Fruit fly (Drosophila melanogaster): ENCODE measurements around the gene CG2972.

CG2972 gene

DNA sequence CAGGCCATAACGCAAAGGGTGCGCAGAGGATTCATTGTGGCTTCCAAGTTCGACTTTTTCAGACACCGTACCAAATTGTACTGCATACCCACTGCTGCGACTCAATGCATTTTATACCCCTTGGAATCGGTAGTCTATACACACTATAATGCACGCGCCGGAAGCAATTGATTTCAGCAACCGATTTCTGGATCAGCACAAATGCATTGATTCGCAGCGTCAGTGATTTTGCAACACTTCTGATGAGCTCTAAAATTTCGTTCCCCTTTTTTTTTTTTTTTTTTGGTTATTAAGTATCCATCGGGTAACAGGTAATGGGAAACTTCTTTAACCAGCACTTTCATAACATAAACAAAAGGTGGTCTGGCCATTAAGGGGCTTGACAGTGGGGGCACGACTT, 30.4 kb upstream of the CG2972 start, which contains the start of gene Yp2:
Yp2 (minus strand) TSS at position 88 of the 400 bp plus-strand sequence.
- no peak for TF ChIP-seq Dif (GFP tag; optimal IDR thresholded peaks at IDR 0.05; ENCODE audit: partially characterized antibody)
- TF ChIP-seq Mio (GFP tag; optimal IDR thresholded peaks at IDR 0.05) = no peak
- TF ChIP-seq tai (GFP tag; optimal IDR thresholded peaks at IDR 0.05) = no peak
- no peak for TF ChIP-seq Abd-B (GFP tag; optimal IDR thresholded peaks at IDR 0.05)
- TF ChIP-seq br (GFP tag; optimal IDR thresholded peaks at IDR 0.05) = no peak
- no peak for TF ChIP-seq sv (GFP tag; optimal IDR thresholded peaks at IDR 0.05)
- TF ChIP-seq h (GFP tag; optimal IDR thresholded peaks at IDR 0.05) = no peak

DNA sequence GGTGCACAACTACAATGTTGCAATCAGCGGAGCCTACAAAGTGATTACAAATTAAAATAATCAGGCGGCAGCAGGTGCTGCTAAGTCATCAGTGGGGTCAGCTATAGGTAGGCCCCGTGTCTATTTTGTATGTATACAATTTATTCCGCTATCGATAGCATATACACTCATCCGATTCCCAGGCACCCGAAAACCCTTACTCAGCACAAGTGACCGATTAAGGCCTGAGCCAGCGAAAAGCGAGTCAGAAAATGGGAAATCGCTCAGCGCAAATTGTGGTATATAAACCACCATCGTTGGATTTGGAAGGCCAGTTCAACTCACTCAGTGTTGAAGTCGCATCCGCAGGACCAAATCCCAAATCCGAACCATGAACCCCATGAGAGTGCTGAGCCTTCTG, 29.4 kb upstream of the CG2972 start, which contains the start of gene Yp1:
Yp1 (plus strand) TSS at position 265 of the 400 bp plus-strand sequence.
- TF ChIP-seq Sp1 (GFP tag; optimal IDR thresholded peaks at IDR 0.05) = no peak
- no peak for TF ChIP-seq CG9705 (GFP tag; optimal IDR thresholded peaks at IDR 0.05)
- TF ChIP-seq Mio (GFP tag; optimal IDR thresholded peaks at IDR 0.05) = no peak
- TF ChIP-seq dmrt93B (GFP tag; optimal IDR thresholded peaks at IDR 0.05) = no peak
- TF ChIP-seq fru (GFP tag; optimal IDR thresholded peaks at IDR 0.05) = no peak
- TF ChIP-seq brk (GFP tag; optimal IDR thresholded peaks at IDR 0.05) = no peak
- no peak for TF ChIP-seq jim (GFP tag; optimal IDR thresholded peaks at IDR 0.05)
- TF ChIP-seq Hr78 (GFP tag; optimal IDR thresholded peaks at IDR 0.05) = no peak
- TF ChIP-seq Hr83 (GFP tag; optimal IDR thresholded peaks at IDR 0.05; ENCODE audit: poor library complexity, severe bottlenecking) = no peak
- TF ChIP-seq psq (GFP tag; optimal IDR thresholded peaks at IDR 0.05) = no peak
- TF ChIP-seq dl (GFP tag; optimal IDR thresholded peaks at IDR 0.05; ENCODE audit: insufficient read depth in 1 of 2, partially characterized antibody in 2 of 2) = no peak
- TF ChIP-seq pan (optimal IDR thresholded peaks at IDR 0.05) = no peak
- TF ChIP-seq foxo (GFP tag; optimal IDR thresholded peaks at IDR 0.05) = no peak
- no peak for TF ChIP-seq OdsH (GFP tag; optimal IDR thresholded peaks at IDR 0.05)
- no peak for TF ChIP-seq sage (GFP tag; optimal IDR thresholded peaks at IDR 0.05)
- TF ChIP-seq Hnf4 (GFP tag; optimal IDR thresholded peaks at IDR 0.05) = no peak
- no peak for TF ChIP-seq HLH106 (tag; optimal IDR thresholded peaks at IDR 0.05)

DNA sequence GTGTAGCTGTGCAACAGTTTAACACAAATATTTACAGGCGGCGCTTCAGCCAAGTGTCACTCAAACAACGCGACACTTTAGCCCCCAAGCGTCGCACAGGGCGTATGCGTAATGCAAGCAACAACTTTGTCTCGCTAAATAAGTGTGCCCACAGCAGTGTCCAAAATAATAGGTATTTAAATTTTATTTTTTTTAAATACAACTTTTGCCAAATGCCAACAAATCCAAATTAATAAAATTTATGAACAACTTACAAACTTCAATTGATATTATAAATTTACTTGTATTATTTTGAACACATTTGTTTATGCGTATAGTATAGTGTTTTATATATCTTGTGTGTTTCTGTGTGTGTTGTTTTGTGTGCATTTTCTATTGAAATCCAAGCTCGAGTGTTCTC, 25.0 kb upstream of the CG2972 start:
- TF ChIP-seq Mio (GFP tag; optimal IDR thresholded peaks at IDR 0.05) (no peak), CG32264 (GFP tag; optimal IDR thresholded peaks at IDR 0.05) (no peak), fru (GFP tag; optimal IDR thresholded peaks at IDR 0.05) (no peak), foxo (GFP tag; optimal IDR thresholded peaks at IDR 0.05) (no peak), rgr (GFP tag; optimal IDR thresholded peaks at IDR 0.05) (no peak), Rel (GFP tag; optimal IDR thresholded peaks at IDR 0.05) (no peak), Rel (tag; optimal IDR thresholded peaks at IDR 0.05) (no peak), lola (GFP tag; optimal IDR thresholded peaks at IDR 0.05) (no peak), N (GFP tag; optimal IDR thresholded peaks at IDR 0.05) (no peak), br (GFP tag; optimal IDR thresholded peaks at IDR 0.05) (no peak)

DNA sequence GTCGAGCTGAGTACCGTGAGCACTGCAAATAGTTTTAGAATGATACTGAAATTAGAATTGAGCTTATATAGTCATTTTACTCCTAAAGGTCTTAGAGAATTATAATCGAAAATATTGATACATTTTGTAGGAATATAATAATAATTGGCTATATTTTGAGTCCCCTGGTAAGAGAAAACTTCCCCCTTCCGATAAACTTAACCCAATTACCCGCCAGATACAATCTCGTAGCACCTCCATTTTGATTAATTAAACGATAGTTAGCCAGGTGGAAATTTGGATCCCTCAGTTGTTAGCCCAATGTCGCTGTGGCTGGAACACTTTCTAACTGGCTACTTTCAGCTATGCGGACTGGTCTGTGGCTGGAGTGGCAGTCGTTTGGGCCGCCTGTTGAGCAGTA, 21.6 kb upstream of the CG2972 start, which contains the start of gene Gr9a:
Gr9a (plus strand) TSS at position 301 of the 400 bp plus-strand sequence.
- TF ChIP-seq jim (GFP tag; optimal IDR thresholded peaks at IDR 0.05) (no peak), fru (GFP tag; optimal IDR thresholded peaks at IDR 0.05) (no peak), dsf (GFP tag; optimal IDR thresholded peaks at IDR 0.05; ENCODE audit: borderline replicate concordance) (no peak), lola (GFP tag; optimal IDR thresholded peaks at IDR 0.05) (no peak)

DNA sequence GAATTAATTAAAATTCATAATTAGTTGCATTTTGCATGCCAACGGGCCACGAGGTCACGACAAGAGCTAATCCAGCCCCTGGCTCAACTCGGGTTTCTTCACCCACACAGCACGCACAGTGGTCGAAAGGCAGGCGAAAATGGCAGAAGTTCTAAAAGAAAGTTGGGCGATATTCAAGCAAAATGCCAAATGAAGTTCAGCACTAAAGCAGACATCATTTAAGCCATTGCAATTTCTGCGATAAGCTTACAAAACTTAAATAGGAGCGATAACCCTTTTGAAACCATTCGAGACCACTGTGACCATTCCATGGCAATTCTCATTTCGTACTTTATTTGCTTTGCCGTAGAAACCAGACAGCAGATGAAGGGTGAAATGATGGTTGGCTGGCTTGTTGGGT, 15.4 kb upstream of the CG2972 start:
- peak; percentile 20 for TF ChIP-seq dmrt93B (GFP tag; optimal IDR thresholded peaks at IDR 0.05)
- peak; percentile 48 for TF ChIP-seq br (GFP tag; optimal IDR thresholded peaks at IDR 0.05)
- peak; percentile 68 for TF ChIP-seq ey (GFP tag; optimal IDR thresholded peaks at IDR 0.05)
- peak; percentile 49 for TF ChIP-seq OdsH (GFP tag; optimal IDR thresholded peaks at IDR 0.05)
- TF ChIP-seq CrebA (GFP tag; optimal IDR thresholded peaks at IDR 0.05; ENCODE audit: borderline replicate concordance) = no peak
- TF ChIP-seq fru (GFP tag; optimal IDR thresholded peaks at IDR 0.05) = peak; percentile 63
- TF ChIP-seq rgr (GFP tag; optimal IDR thresholded peaks at IDR 0.05) = peak; percentile 61
- peak in 1 of 2 experiments; percentile 62 for TF ChIP-seq foxo (GFP tag; optimal IDR thresholded peaks at IDR 0.05)
- TF ChIP-seq h (GFP tag; optimal IDR thresholded peaks at IDR 0.05) = peak; percentile 52
- peak; percentile 42 for TF ChIP-seq woc (GFP tag; optimal IDR thresholded peaks at IDR 0.05)
- no peak for TF ChIP-seq GATAd (GFP tag; optimal IDR thresholded peaks at IDR 0.05)
- TF ChIP-seq CG9705 (GFP tag; optimal IDR thresholded peaks at IDR 0.05) = no peak
- TF ChIP-seq psq (GFP tag; optimal IDR thresholded peaks at IDR 0.05) = peak; percentile 39
- TF ChIP-seq Hnf4 (GFP tag; optimal IDR thresholded peaks at IDR 0.05) = peak; percentile 36
- TF ChIP-seq brk (GFP tag; optimal IDR thresholded peaks at IDR 0.05) = no peak
